Worm (Caenorhabditis elegans) whole organism, late embryonic: ENCODE data around the gene cwp-4.

ENCODE experiments used
- ceh-14 ChIP-seq: sonication (generic microtip); optimal IDR thresholded peaks from 2 replicates; lab custom pipeline; 2016; ENCODE audit warnings: missing genotype, missing genetic modification characterization, missing compliant biosample characterization
- ceh-30 ChIP-seq: fragments of 150-350 bp; optimal IDR thresholded peaks from 2 replicates; lab custom pipeline; 2014; ENCODE audit warnings: missing biosample characterization, missing genetic modification characterization
- ceh-9 ChIP-seq: sonication (generic microtip); optimal IDR thresholded peaks from 2 replicates; lab custom pipeline; 2016; ENCODE audit warnings: mild to moderate bottlenecking, missing genetic modification characterization, inconsistent platforms, missing compliant biosample characterization
- dve-1 ChIP-seq: sonication (generic microtip); optimal IDR thresholded peaks from 2 replicates; lab custom pipeline; 2017; ENCODE audit warnings: antibody characterized with exemption, mild to moderate bottlenecking, missing genetic modification characterization, missing compliant biosample characterization
- elt-4 ChIP-seq: sonication (generic microtip); optimal IDR thresholded peaks from 2 replicates; lab custom pipeline; 2016; ENCODE audit warnings: missing genetic modification characterization, missing compliant biosample characterization
- fkh-10 ChIP-seq: fragments of 150-350 bp; optimal IDR thresholded peaks from 2 replicates; lab custom pipeline; 2014; ENCODE audit warnings: missing biosample characterization, missing genetic modification reagents, missing genetic modification characterization
- lin-11 ChIP-seq: fragments of 200-800 bp; sonication (Bioruptor generic); optimal IDR thresholded peaks from 2 replicates; lab custom pipeline; 2018; ENCODE audit warnings: mild to moderate bottlenecking, missing genetic modification characterization, missing compliant biosample characterization
- npax-4 ChIP-seq: sonication (generic microtip); optimal IDR thresholded peaks from 2 replicates; lab custom pipeline; 2016; ENCODE audit warnings: missing genetic modification characterization, missing compliant biosample characterization
- ref-2 ChIP-seq: sonication (generic microtip); optimal IDR thresholded peaks from 2 replicates; lab custom pipeline; 2016; ENCODE audit warnings: missing genetic modification characterization, missing compliant biosample characterization
- tbx-2 ChIP-seq: sonication (generic microtip); optimal IDR thresholded peaks from 2 replicates; lab custom pipeline; 2016; ENCODE audit warnings: missing genetic modification characterization, missing compliant biosample characterization
- tbx-7 ChIP-seq: sonication (generic microtip); optimal IDR thresholded peaks from 2 replicates; lab custom pipeline; 2016; ENCODE audit warnings: missing genotype, missing genetic modification characterization, missing compliant biosample characterization

ce11 chrV:5040925-5041324 is 12.5 kb upstream of the cwp-4 start, which contains the start of gene K11D12.8:
- TF ChIP-seq tbx-7 (tag; lab: Kevin White, UChicago) (no peak), dve-1 (tag; lab: Kevin White, UChicago) (no peak), ceh-30 (tag; lab: Kevin White, UChicago) (no peak), elt-4 (tag; lab: Kevin White, UChicago) (no peak), lin-11 (tag; lab: Kevin White, UChicago) (no peak), ref-2 (no peak), npax-4 (no peak), fkh-10 (GFP tag; lab: Kevin White, UChicago) (no peak), ceh-9 (no peak), ceh-14 (tag; lab: Kevin White, UChicago) (no peak), tbx-2 (tag; lab: Kevin White, UChicago) (no peak)
